Fruit fly (Drosophila melanogaster) whole organism, embryonic: ENCODE data around the gene CG3505.

ENCODE experiments used
- ATbp ChIP-seq: fragments of 200-800 bp; sonication (Bioruptor generic); optimal IDR thresholded peaks from 2 replicates; lab custom pipeline; 2017; ENCODE audit warnings: missing biosample characterization, mild to moderate bottlenecking, missing genetic modification characterization, missing genetic modification reagents
- B-H1 ChIP-seq: fragments of 200-800 bp; sonication (Bioruptor generic); IDR thresholded peaks from 3 replicates; pipeline ENCODE4 v1.3.6; 2022; ENCODE audit warnings: missing biosample characterization, missing genetic modification characterization
- BEAF-32 ChIP-seq: fragments of 200-800 bp; sonication (Bioruptor generic); optimal IDR thresholded peaks from 3 replicates; lab custom pipeline; 2017; ENCODE audit warnings: missing biosample characterization, missing genetic modification characterization, mild to moderate bottlenecking, moderate library complexity, missing genetic modification reagents
- Bteb2 ChIP-seq: fragments of 200-800 bp; sonication (Bioruptor generic); optimal IDR thresholded peaks from 2 replicates; lab custom pipeline; 2016; ENCODE audit warnings: missing biosample characterization, missing genetic modification characterization
- CG11085 ChIP-seq: fragments of 200-800 bp; sonication (Bioruptor generic); IDR thresholded peaks from 2 replicates; pipeline ENCODE4 v1.3.6; 2022; ENCODE audit warnings: missing biosample characterization, missing genetic modification characterization
- CG12659 ChIP-seq: fragments of 200-800 bp; sonication (Bioruptor generic); optimal IDR thresholded peaks from 3 replicates; lab custom pipeline; 2017; ENCODE audit warnings: mild to moderate bottlenecking, missing biosample characterization, missing genetic modification reagents, missing genetic modification characterization
- CG15514 ChIP-seq: fragments of 200-800 bp; sonication (Bioruptor generic); optimal IDR thresholded peaks from 3 replicates; lab custom pipeline; 2017; ENCODE audit warnings: missing biosample characterization, missing genetic modification characterization, mild to moderate bottlenecking, moderate library complexity, missing genetic modification reagents
- CG16779 ChIP-seq: fragments of 200-800 bp; sonication (Bioruptor generic); IDR thresholded peaks from 2 replicates; pipeline ENCODE4 v1.3.6; 2022; ENCODE audit warnings: missing biosample characterization, missing genetic modification characterization
- CG17802 ChIP-seq: fragments of 200-800 bp; sonication (Bioruptor generic); optimal IDR thresholded peaks from 2 replicates; lab custom pipeline; 2018; ENCODE audit warnings: missing biosample characterization, mild to moderate bottlenecking, missing genetic modification characterization, moderate library complexity
- CG17912 ChIP-seq: fragments of 200-800 bp; sonication (Bioruptor generic); optimal IDR thresholded peaks from 2 replicates; lab custom pipeline; 2018; ENCODE audit warnings: missing biosample characterization, mild to moderate bottlenecking, missing genetic modification characterization
- CG18764 ChIP-seq: fragments of 200-800 bp; sonication (Bioruptor generic); optimal IDR thresholded peaks from 3 replicates; lab custom pipeline; 2016; ENCODE audit warnings: missing biosample characterization, missing genetic modification characterization
- CG2889 ChIP-seq: fragments of 200-800 bp; sonication (Bioruptor generic); IDR thresholded peaks from 3 replicates; pipeline ENCODE4 v1.3.6; 2022; ENCODE audit warnings: missing biosample characterization, missing genetic modification characterization
- CG34224 ChIP-seq: fragments of 200-800 bp; sonication (Bioruptor generic); IDR thresholded peaks from 3 replicates; pipeline ENCODE4 v1.3.6; 2022; ENCODE audit warnings: missing biosample characterization, missing genetic modification characterization; ENCODE audit not compliant: partially characterized antibody
- CG3838 ChIP-seq: fragments of 200-800 bp; sonication (Bioruptor generic); optimal IDR thresholded peaks from 3 replicates; lab custom pipeline; 2016; ENCODE audit warnings: missing biosample characterization, missing genetic modification characterization
- CG4707 ChIP-seq: fragments of 200-800 bp; sonication (Bioruptor generic); optimal IDR thresholded peaks from 2 replicates; lab custom pipeline; 2018; ENCODE audit warnings: missing biosample characterization, mild to moderate bottlenecking, missing genetic modification characterization, moderate library complexity
- CG5953 ChIP-seq: fragments of 200-800 bp; sonication (Bioruptor generic); IDR thresholded peaks from 2 replicates; pipeline ENCODE4 v1.3.6; 2022; ENCODE audit warnings: missing biosample characterization, missing genetic modification characterization
- CG6765 ChIP-seq: fragments of 200-800 bp; sonication (Bioruptor generic); optimal IDR thresholded peaks from 3 replicates; lab custom pipeline; 2017; ENCODE audit warnings: missing biosample characterization, mild to moderate bottlenecking, missing genetic modification characterization
- CG6791 ChIP-seq: fragments of 200-800 bp; sonication (Bioruptor generic); IDR thresholded peaks from 3 replicates; pipeline ENCODE4 v1.3.6; 2022; ENCODE audit warnings: missing biosample characterization, missing genetic modification characterization; ENCODE audit not compliant: partially characterized antibody
- CG9876 ChIP-seq: fragments of 200-800 bp; sonication (Bioruptor generic); optimal IDR thresholded peaks from 2 replicates; lab custom pipeline; 2016; ENCODE audit warnings: missing biosample characterization, missing genetic modification characterization
- Dp ChIP-seq: fragments of 200-800 bp; sonication (Bioruptor generic); optimal IDR thresholded peaks from 2 replicates; lab custom pipeline; 2018; ENCODE audit warnings: missing biosample characterization, mild to moderate bottlenecking, missing genetic modification characterization, moderate library complexity
- E2f2 ChIP-seq: fragments of 200-800 bp; sonication (Bioruptor generic); IDR thresholded peaks from 2 replicates; pipeline ENCODE4 v1.3.6; 2022; ENCODE audit warnings: missing biosample characterization, missing genetic modification characterization
- Elba2 ChIP-seq: fragments of 200-800 bp; sonication (Bioruptor generic); optimal IDR thresholded peaks from 3 replicates; lab custom pipeline; 2016; ENCODE audit warnings: missing biosample characterization, missing genetic modification characterization
- Hmx ChIP-seq: fragments of 200-800 bp; sonication (Bioruptor generic); optimal IDR thresholded peaks from 2 replicates; lab custom pipeline; 2016; ENCODE audit warnings: missing biosample characterization, missing genetic modification characterization
- Hr78 ChIP-seq, 2 experiments: fragments of 200-800 bp in 1 of 2; fragments of >200 bp in 1 of 2; sonication (Bioruptor generic) in 1 of 2; optimal IDR thresholded peaks; 2 replicates each; lab custom pipeline; 2017 to 2019; ENCODE audit warnings: missing biosample characterization in 2 of 2, missing genetic modification characterization in 2 of 2, mild to moderate bottlenecking in 1 of 2, moderate library complexity in 1 of 2
- Myb ChIP-seq: fragments of 200-800 bp; sonication (Bioruptor generic); optimal IDR thresholded peaks from 2 replicates; lab custom pipeline; 2016; ENCODE audit warnings: missing biosample characterization, missing genetic modification characterization
- Opbp ChIP-seq: fragments of 200-800 bp; sonication (Bioruptor generic); IDR thresholded peaks from 3 replicates; pipeline ENCODE4 v1.3.6; 2022; ENCODE audit warnings: missing biosample characterization, missing genetic modification characterization; ENCODE audit not compliant: partially characterized antibody
- Ravus ChIP-seq: fragments of 200-800 bp; sonication (Bioruptor generic); IDR thresholded peaks from 2 replicates; pipeline ENCODE4 v1.3.6; 2022; ENCODE audit warnings: missing biosample characterization, missing genetic modification characterization
- Sry-δ ChIP-seq: fragments of 200-800 bp; sonication (Bioruptor generic); optimal IDR thresholded peaks from 2 replicates; lab custom pipeline; 2016; ENCODE audit warnings: missing biosample characterization, missing genetic modification characterization
- abd-A ChIP-seq: fragments of 200-800 bp; sonication (Bioruptor generic); optimal IDR thresholded peaks from 3 replicates; lab custom pipeline; 2019; ENCODE audit warnings: missing biosample characterization, mild to moderate bottlenecking, missing genetic modification characterization, moderate library complexity
- aop ChIP-seq: fragments of 200-800 bp; sonication (Bioruptor generic); IDR thresholded peaks from 2 replicates; pipeline ENCODE4 v1.3.6; 2022; ENCODE audit warnings: missing biosample characterization, missing genetic modification characterization
- ash1 ChIP-seq: fragments of 200-800 bp; sonication (Bioruptor generic); optimal IDR thresholded peaks from 2 replicates; lab custom pipeline; 2018; ENCODE audit warnings: missing biosample characterization, mild to moderate bottlenecking, missing genetic modification characterization
- cas ChIP-seq: fragments of 200-800 bp; sonication (Bioruptor generic); IDR thresholded peaks from 2 replicates; pipeline ENCODE4 v1.3.6; 2022; ENCODE audit warnings: missing biosample characterization, missing genetic modification characterization
- danr ChIP-seq: fragments of 200-800 bp; sonication (Bioruptor generic); IDR thresholded peaks from 2 replicates; pipeline ENCODE4 v1.3.6; 2022; ENCODE audit warnings: missing biosample characterization, missing genetic modification characterization
- en ChIP-seq: fragments of 200-800 bp; sonication (Bioruptor generic); optimal IDR thresholded peaks from 2 replicates; lab custom pipeline; 2016; ENCODE audit warnings: missing biosample characterization, missing genetic modification characterization
- exex ChIP-seq: fragments of 200-800 bp; sonication (Bioruptor generic); optimal IDR thresholded peaks from 4 replicates; lab custom pipeline; 2018; ENCODE audit warnings: missing biosample characterization, mild to moderate bottlenecking, missing genetic modification characterization, moderate library complexity
- ham ChIP-seq: fragments of 200-800 bp; sonication (Bioruptor generic); IDR thresholded peaks from 2 replicates; pipeline ENCODE4 v1.3.6; 2022; ENCODE audit warnings: missing biosample characterization, missing genetic modification characterization
- her ChIP-seq: fragments of 200-800 bp; sonication (Bioruptor generic); optimal IDR thresholded peaks from 2 replicates; lab custom pipeline; 2016; ENCODE audit warnings: missing biosample characterization, missing genetic modification characterization
- insv ChIP-seq, 2 experiments: fragments of 200-800 bp; sonication (Bioruptor generic); optimal IDR thresholded peaks; 3 replicates each; lab custom pipeline; 2016 to 2018; ENCODE audit warnings: missing biosample characterization in 2 of 2, missing genetic modification characterization in 2 of 2
- nerfin-1 ChIP-seq: fragments of 200-800 bp; sonication (Bioruptor generic); optimal IDR thresholded peaks from 3 replicates; lab custom pipeline; 2019; ENCODE audit warnings: missing biosample characterization, mild to moderate bottlenecking, missing genetic modification characterization, moderate library complexity
- pb ChIP-seq: fragments of 200-800 bp; sonication (Bioruptor generic); optimal IDR thresholded peaks from 3 replicates; lab custom pipeline; 2016; ENCODE audit warnings: missing biosample characterization, missing genetic modification characterization
- pfk ChIP-seq: fragments of 200-800 bp; sonication (Bioruptor generic); optimal IDR thresholded peaks from 2 replicates; lab custom pipeline; 2018; ENCODE audit warnings: missing biosample characterization, mild to moderate bottlenecking, missing genetic modification characterization, moderate library complexity
- psq ChIP-seq: fragments of 200-800 bp; sonication (Bioruptor generic); optimal IDR thresholded peaks from 2 replicates; lab custom pipeline; 2017; ENCODE audit warnings: missing biosample characterization, missing genetic modification characterization
- repo ChIP-seq: fragments of 200-800 bp; sonication (Bioruptor generic); optimal IDR thresholded peaks from 2 replicates; lab custom pipeline; 2016; ENCODE audit warnings: missing biosample characterization, missing genetic modification characterization
- rib ChIP-seq: fragments of 200-800 bp; sonication (Bioruptor generic); IDR thresholded peaks from 2 replicates; pipeline ENCODE4 v1.3.6; 2022; ENCODE audit warnings: missing biosample characterization, missing genetic modification characterization
- sisA ChIP-seq: fragments of 200-800 bp; sonication (Bioruptor generic); IDR thresholded peaks from 2 replicates; pipeline ENCODE4 v1.3.6; 2022; ENCODE audit warnings: missing biosample characterization, missing genetic modification characterization
- slbo ChIP-seq: fragments of 200-800 bp; sonication (Bioruptor generic); IDR thresholded peaks from 2 replicates; pipeline ENCODE4 v1.3.6; 2022; ENCODE audit warnings: missing biosample characterization, missing genetic modification characterization
- ssp ChIP-seq: fragments of 200-800 bp; sonication (Bioruptor generic); IDR thresholded peaks from 2 replicates; pipeline ENCODE4 v1.3.6; 2022; ENCODE audit warnings: missing biosample characterization, missing genetic modification characterization
- stc ChIP-seq: fragments of 200-800 bp; sonication (Bioruptor generic); IDR thresholded peaks from 2 replicates; pipeline ENCODE4 v1.3.6; 2022; ENCODE audit warnings: missing biosample characterization, missing genetic modification characterization
- sug ChIP-seq: fragments of 200-800 bp; optimal IDR thresholded peaks from 2 replicates; lab custom pipeline; 2019; ENCODE audit warnings: missing biosample characterization, mild to moderate bottlenecking, missing genetic modification characterization, moderate library complexity
- trem ChIP-seq: fragments of 200-800 bp; optimal IDR thresholded peaks from 3 replicates; lab custom pipeline; 2019; ENCODE audit warnings: missing biosample characterization, mild to moderate bottlenecking, missing genetic modification characterization, moderate library complexity
- vvl ChIP-seq: fragments of 200-800 bp; sonication (Bioruptor generic); IDR thresholded peaks from 2 replicates; pipeline ENCODE4 v1.3.6; 2022; ENCODE audit warnings: missing biosample characterization, missing genetic modification characterization
- zfh1 ChIP-seq: fragments of 200-800 bp; sonication (Bioruptor generic); IDR thresholded peaks from 3 replicates; pipeline ENCODE4 v1.3.6; 2022; ENCODE audit warnings: missing biosample characterization, missing genetic modification characterization

CG3505 gene

DNA sequence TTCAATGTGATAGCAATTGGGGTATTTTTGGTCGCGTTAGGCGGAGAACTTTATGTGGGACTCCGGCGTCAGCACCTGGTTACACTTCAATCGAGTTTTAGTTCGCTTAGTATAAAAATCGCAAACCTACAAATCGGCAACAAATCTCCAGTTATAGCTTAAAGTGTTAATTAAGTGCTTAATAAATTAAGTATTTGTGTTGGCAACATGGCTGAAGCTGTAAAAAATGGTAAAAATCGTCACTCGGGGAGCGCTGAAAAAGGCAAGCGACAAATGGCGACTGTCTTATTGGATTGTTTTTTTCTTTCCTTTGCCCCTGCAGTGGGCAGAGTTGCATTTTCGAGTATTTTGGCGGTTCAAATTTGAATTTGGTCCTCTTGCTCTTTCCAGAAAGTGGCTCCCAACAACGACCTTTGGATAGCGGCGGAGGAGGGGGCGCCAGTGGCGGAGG lies 2.1 kb downstream of the CG3505 start, which contains the start of gene Hexim (continued):
- TF ChIP-seq ash1 (GFP tag; lab: Kevin White, UChicago) = no peak
- 0 out of 3 replicates have a peak, but pooled peaks have one; percentile 39 for TF ChIP-seq Opbp (GFP tag; lab: Robert Waterston, UW)
- TF ChIP-seq pb (GFP tag; lab: Kevin White, UChicago) = no peak
- TF ChIP-seq CG17912 = no peak
- no peak for TF ChIP-seq slbo (GFP tag; lab: Robert Waterston, UW)
- TF ChIP-seq CG9876 (GFP tag; lab: Kevin White, UChicago) = no peak
- TF ChIP-seq repo (GFP tag; lab: Kevin White, UChicago) = peak; percentile 38
- no peak for TF ChIP-seq CG11085 (GFP tag; lab: Robert Waterston, UW)
- no peak for TF ChIP-seq Bteb2 (GFP tag; lab: Kevin White, UChicago)
- TF ChIP-seq Hr78 (GFP tag; optimal IDR thresholded peaks at IDR 0.05; lab: Kevin White, UChicago) = no peak
- no peak for TF ChIP-seq CG16779 (GFP tag; lab: Robert Waterston, UW)
- TF ChIP-seq CG17802 (tag; lab: Kevin White, UChicago) = no peak
- TF ChIP-seq en (GFP tag; lab: Kevin White, UChicago) = no peak
- no peak for TF ChIP-seq zfh1
- TF ChIP-seq CG2889 (GFP tag; lab: Robert Waterston, UW) = no peak
- TF ChIP-seq B-H1 (GFP tag; lab: Robert Waterston, UW) = no peak
- TF ChIP-seq CG18764 = no peak
- TF ChIP-seq stc = no peak
- TF ChIP-seq ham = no peak
- TF ChIP-seq nerfin-1 (tag; lab: Kevin White, UChicago) = peak; percentile 27
- TF ChIP-seq CG34224 = peak; percentile 19; the same call in 1 of the 3 replicates
- TF ChIP-seq pfk (GFP tag; lab: Kevin White, UChicago) = no peak
- no peak for TF ChIP-seq Hmx (GFP tag; lab: Kevin White, UChicago)
- TF ChIP-seq Sry-δ (GFP tag; lab: Kevin White, UChicago) = peak; percentile 46
- TF ChIP-seq CG5953 (GFP tag; lab: Robert Waterston, UW) = no peak
- TF ChIP-seq exex (tag; lab: Kevin White, UChicago) = no peak
- peak; percentile 59 for TF ChIP-seq Myb (GFP tag; lab: Kevin White, UChicago)
- TF ChIP-seq danr (GFP tag; lab: Robert Waterston, UW) = no peak
- peak; percentile 97 for TF ChIP-seq Dp
- TF ChIP-seq aop = no peak
- peak; percentile 89 for TF ChIP-seq Elba2
- peak; percentile 39 to 95 for TF ChIP-seq insv (GFP tag; optimal IDR thresholded peaks at IDR 0.05; lab: Kevin White, UChicago)
- TF ChIP-seq sisA (GFP tag; lab: Robert Waterston, UW) = no peak
- peak; percentile 75 for TF ChIP-seq CG12659 (GFP tag; lab: Kevin White, UChicago)
- TF ChIP-seq E2f2 = peak; percentile 98
- no peak for TF ChIP-seq cas
- TF ChIP-seq CG15514 = peak; percentile 70
- no peak for TF ChIP-seq her (GFP tag; lab: Kevin White, UChicago)
- TF ChIP-seq BEAF-32 (GFP tag; lab: Kevin White, UChicago) = peak; percentile 48
- no peak for TF ChIP-seq psq
- peak; percentile 35 for TF ChIP-seq trem
- TF ChIP-seq vvl (GFP tag; lab: Robert Waterston, UW) = peak; percentile 49; the same call in 1 of the 2 replicates
- TF ChIP-seq rib (GFP tag; lab: Robert Waterston, UW) = no peak
- TF ChIP-seq CG4707 = no peak
- no peak for TF ChIP-seq sug (tag; lab: Kevin White, UChicago)
- no peak for TF ChIP-seq CG6765
- no peak for TF ChIP-seq CG6791 (GFP tag; lab: Robert Waterston, UW)
- no peak for TF ChIP-seq abd-A (tag; lab: Kevin White, UChicago)
- TF ChIP-seq ATbp (GFP tag; lab: Kevin White, UChicago) = no peak
- TF ChIP-seq Ravus (GFP tag; lab: Robert Waterston, UW) = no peak
- TF ChIP-seq CG3838 (GFP tag; lab: Kevin White, UChicago) = no peak
- TF ChIP-seq ssp (GFP tag; lab: Robert Waterston, UW) = no peak
